Fruit fly (Drosophila melanogaster) whole organism, embryonic: ENCODE data around the gene Rilpl.

Source experiments
- Atf-2 ChIP-seq: fragments of 200-800 bp; sonication (Bioruptor generic); optimal IDR thresholded peaks from 2 replicates; lab custom pipeline; 2016; ENCODE audit warnings: missing biosample characterization, missing genetic modification characterization
- Atf6 ChIP-seq: fragments of 200-800 bp; sonication (Bioruptor generic); IDR thresholded peaks from 2 replicates; pipeline ENCODE4 v1.3.6; 2022; ENCODE audit warnings: missing biosample characterization, missing genetic modification characterization
- Awh ChIP-seq: fragments of 200-800 bp; sonication (Bioruptor generic); IDR thresholded peaks from 2 replicates; pipeline ENCODE4, ENCODE4 v1.3.6; 2022; ENCODE audit warnings: missing biosample characterization, missing genetic modification characterization
- BEAF-32 ChIP-seq: fragments of 200-800 bp; sonication (Bioruptor generic); optimal IDR thresholded peaks from 3 replicates; lab custom pipeline; 2017; ENCODE audit warnings: missing biosample characterization, missing genetic modification characterization, mild to moderate bottlenecking, moderate library complexity, missing genetic modification reagents
- BtbVII ChIP-seq: fragments of 200-800 bp; sonication (Bioruptor generic); optimal IDR thresholded peaks from 3 replicates; lab custom pipeline; 2017; ENCODE audit warnings: missing biosample characterization, mild to moderate bottlenecking, missing genetic modification characterization
- CG10147 ChIP-seq: fragments of 200-800 bp; sonication (Bioruptor generic); optimal IDR thresholded peaks from 2 replicates; lab custom pipeline; 2019; ENCODE audit warnings: missing biosample characterization, mild to moderate bottlenecking, missing genetic modification characterization, moderate library complexity
- CG12219 ChIP-seq: fragments of 200-800 bp; sonication (Bioruptor generic); optimal IDR thresholded peaks from 3 replicates; lab custom pipeline; 2018; ENCODE audit warnings: missing biosample characterization, mild to moderate bottlenecking, missing genetic modification characterization
- CG12769 ChIP-seq: fragments of 200-800 bp; sonication (Bioruptor generic); optimal IDR thresholded peaks from 2 replicates; lab custom pipeline; 2019; ENCODE audit warnings: missing biosample characterization, mild to moderate bottlenecking, missing genetic modification characterization, moderate library complexity
- CG13624 ChIP-seq: fragments of 200-800 bp; sonication (Bioruptor generic); optimal IDR thresholded peaks from 2 replicates; lab custom pipeline; 2016; ENCODE audit warnings: missing biosample characterization, missing genetic modification characterization
- CG13894 ChIP-seq: fragments of 200-800 bp; sonication (Bioruptor generic); optimal IDR thresholded peaks from 3 replicates; lab custom pipeline; 2018; ENCODE audit warnings: missing biosample characterization, mild to moderate bottlenecking, missing genetic modification characterization, moderate library complexity
- CG14710 ChIP-seq: fragments of 200-800 bp; sonication (Bioruptor generic); optimal IDR thresholded peaks from 3 replicates; lab custom pipeline; 2019; ENCODE audit warnings: missing biosample characterization, mild to moderate bottlenecking, missing genetic modification characterization, moderate library complexity
- CG15073 ChIP-seq: fragments of 200-800 bp; sonication (Bioruptor generic); optimal IDR thresholded peaks from 2 replicates; lab custom pipeline; 2016; ENCODE audit warnings: missing biosample characterization, missing genetic modification characterization
- CG1647 ChIP-seq: fragments of 200-800 bp; sonication (Bioruptor generic); optimal IDR thresholded peaks from 3 replicates; lab custom pipeline; 2016; ENCODE audit warnings: missing biosample characterization, missing genetic modification characterization
- CG17186 ChIP-seq: fragments of 200-800 bp; sonication (Bioruptor generic); optimal IDR thresholded peaks from 3 replicates; lab custom pipeline; 2017; ENCODE audit warnings: missing biosample characterization, missing genetic modification reagents, missing genetic modification characterization
- CG17361 ChIP-seq: fragments of 200-800 bp; sonication (Bioruptor generic); IDR thresholded peaks from 3 replicates; pipeline ENCODE4 v1.3.6; 2022; ENCODE audit warnings: missing biosample characterization, missing genetic modification characterization
- CG2116 ChIP-seq: fragments of 200-800 bp; sonication (Bioruptor generic); optimal IDR thresholded peaks from 3 replicates; lab custom pipeline; 2018; ENCODE audit warnings: missing biosample characterization, mild to moderate bottlenecking, missing genetic modification characterization
- CG2129 ChIP-seq: fragments of 200-800 bp; sonication (Bioruptor generic); IDR thresholded peaks from 2 replicates; pipeline ENCODE4 v1.3.6; 2022; ENCODE audit warnings: missing biosample characterization, missing genetic modification characterization; ENCODE audit not compliant: partially characterized antibody
- CG4360 ChIP-seq: fragments of 200-800 bp; sonication (Bioruptor generic); IDR thresholded peaks from 2 replicates; pipeline ENCODE4 v1.3.6; 2022; ENCODE audit warnings: missing biosample characterization, missing genetic modification characterization
- CG4617 ChIP-seq: fragments of 200-800 bp; sonication (Bioruptor generic); optimal IDR thresholded peaks from 3 replicates; lab custom pipeline; 2016; ENCODE audit warnings: missing biosample characterization, missing genetic modification characterization, borderline replicate concordance
- Dll ChIP-seq: fragments of 200-800 bp; sonication (Bioruptor generic); IDR thresholded peaks from 4 replicates; pipeline ENCODE4 v1.3.6; 2022; ENCODE audit warnings: missing biosample characterization, missing genetic modification characterization; ENCODE audit not compliant: partially characterized antibody
- E2f1 ChIP-seq: fragments of 200-800 bp; sonication (Bioruptor generic); IDR thresholded peaks from 2 replicates; pipeline ENCODE4 v1.3.6; 2022; ENCODE audit warnings: missing biosample characterization, missing genetic modification characterization
- E2f2 ChIP-seq: fragments of 200-800 bp; sonication (Bioruptor generic); IDR thresholded peaks from 2 replicates; pipeline ENCODE4 v1.3.6; 2022; ENCODE audit warnings: missing biosample characterization, missing genetic modification characterization
- Hmr ChIP-seq: fragments of 200-800 bp; sonication (Bioruptor generic); optimal IDR thresholded peaks from 3 replicates; lab custom pipeline; 2017; ENCODE audit warnings: mild to moderate bottlenecking, missing biosample characterization, missing genetic modification reagents, missing genetic modification characterization
- Myb ChIP-seq: fragments of 200-800 bp; sonication (Bioruptor generic); optimal IDR thresholded peaks from 2 replicates; lab custom pipeline; 2016; ENCODE audit warnings: missing biosample characterization, missing genetic modification characterization
- NfI ChIP-seq: fragments of 200-800 bp; sonication (Bioruptor generic); optimal IDR thresholded peaks from 3 replicates; lab custom pipeline; 2018; ENCODE audit warnings: missing biosample characterization, mild to moderate bottlenecking, missing genetic modification characterization, moderate library complexity
- Pdp1 ChIP-seq, 2 experiments: fragments of 200-800 bp; sonication (Bioruptor generic); optimal IDR thresholded peaks; 3 replicates each; lab custom pipeline; 2016; ENCODE audit warnings: missing biosample characterization in 2 of 2, missing genetic modification characterization in 2 of 2, mild to moderate bottlenecking in 1 of 2, moderate library complexity in 1 of 2
- Sin3A ChIP-seq: fragments of >200 bp; optimal IDR thresholded peaks from 2 replicates; lab custom pipeline; 2018
- Sox102F ChIP-seq: fragments of 200-800 bp; sonication (Bioruptor generic); optimal IDR thresholded peaks from 2 replicates; lab custom pipeline; 2018; ENCODE audit warnings: missing biosample characterization, mild to moderate bottlenecking, missing genetic modification characterization, moderate library complexity
- Sry-δ ChIP-seq: fragments of 200-800 bp; sonication (Bioruptor generic); optimal IDR thresholded peaks from 2 replicates; lab custom pipeline; 2016; ENCODE audit warnings: missing biosample characterization, missing genetic modification characterization
- aop ChIP-seq: fragments of 200-800 bp; sonication (Bioruptor generic); IDR thresholded peaks from 2 replicates; pipeline ENCODE4 v1.3.6; 2022; ENCODE audit warnings: missing biosample characterization, missing genetic modification characterization
- ash1 ChIP-seq: fragments of 200-800 bp; sonication (Bioruptor generic); optimal IDR thresholded peaks from 2 replicates; lab custom pipeline; 2018; ENCODE audit warnings: missing biosample characterization, mild to moderate bottlenecking, missing genetic modification characterization
- ato ChIP-seq: fragments of 200-800 bp; sonication (Bioruptor generic); IDR thresholded peaks from 2 replicates; pipeline ENCODE4 v1.3.6; 2022; ENCODE audit warnings: missing biosample characterization, missing genetic modification characterization; ENCODE audit not compliant: partially characterized antibody
- chinmo ChIP-seq: fragments of 200-800 bp; sonication (Bioruptor generic); IDR thresholded peaks from 4 replicates; pipeline ENCODE4 v1.3.6; 2022; ENCODE audit warnings: missing biosample characterization, missing genetic modification characterization; ENCODE audit not compliant: partially characterized antibody
- crp ChIP-seq, 2 experiments: fragments of 200-800 bp; sonication (Bioruptor generic); optimal IDR thresholded peaks; 2 replicates in 1 of 2; 3 replicates in 1 of 2; lab custom pipeline; 2017; ENCODE audit warnings: missing biosample characterization in 2 of 2, missing genetic modification characterization in 2 of 2, mild to moderate bottlenecking in 1 of 2, moderate library complexity in 1 of 2
- dati ChIP-seq: fragments of 200-800 bp; sonication (Bioruptor generic); IDR thresholded peaks from 2 replicates; pipeline ENCODE4 v1.3.6; 2022; ENCODE audit warnings: missing biosample characterization, missing genetic modification characterization
- gfzf ChIP-seq: fragments of 200-800 bp; sonication (Bioruptor generic); optimal IDR thresholded peaks from 2 replicates; lab custom pipeline; 2016; ENCODE audit warnings: missing biosample characterization, mild to moderate bottlenecking, missing genetic modification characterization, moderate library complexity
- inv ChIP-seq: fragments of 200-800 bp; sonication (Bioruptor generic); IDR thresholded peaks from 2 replicates; pipeline ENCODE4 v1.3.6; 2022; ENCODE audit warnings: missing biosample characterization, missing genetic modification characterization; ENCODE audit not compliant: partially characterized antibody
- knrl ChIP-seq: fragments of 200-800 bp; sonication (Bioruptor generic); IDR thresholded peaks from 3 replicates; pipeline ENCODE4 v1.3.6; 2022; ENCODE audit warnings: missing biosample characterization, missing genetic modification characterization; ENCODE audit not compliant: partially characterized antibody
- lmd ChIP-seq: fragments of 200-800 bp; sonication (Bioruptor generic); IDR thresholded peaks from 2 replicates; pipeline ENCODE4 v1.3.6; 2022; ENCODE audit warnings: missing biosample characterization, missing genetic modification characterization
- lov ChIP-seq, 2 experiments: fragments of 200-800 bp in 1 of 2; fragments of >200 bp in 1 of 2; sonication (Bioruptor generic) in 1 of 2; IDR thresholded peaks in 1 of 2; optimal IDR thresholded peaks in 1 of 2; 2 replicates in 1 of 2; 3 replicates in 1 of 2; pipeline versions ENCODE4 v1.3.6 to Lab custom; 2017 to 2022; ENCODE audit warnings: missing biosample characterization in 1 of 2, missing genetic modification characterization in 1 of 2
- luna ChIP-seq: fragments of 200-800 bp; sonication (Bioruptor generic); optimal IDR thresholded peaks from 2 replicates; lab custom pipeline; 2016; ENCODE audit warnings: missing biosample characterization, missing genetic modification characterization
- nerfin-2 ChIP-seq: fragments of 200-800 bp; sonication (Bioruptor generic); IDR thresholded peaks from 2 replicates; pipeline ENCODE4 v1.3.6; 2022; ENCODE audit warnings: missing biosample characterization, missing genetic modification characterization; ENCODE audit not compliant: partially characterized antibody
- pnt ChIP-seq: fragments of 200-800 bp; sonication (Bioruptor generic); optimal IDR thresholded peaks from 3 replicates; lab custom pipeline; 2016; ENCODE audit warnings: missing biosample characterization, missing genetic modification characterization
- slbo ChIP-seq: fragments of 200-800 bp; sonication (Bioruptor generic); IDR thresholded peaks from 2 replicates; pipeline ENCODE4 v1.3.6; 2022; ENCODE audit warnings: missing biosample characterization, missing genetic modification characterization
- stwl ChIP-seq: fragments of 200-800 bp; sonication (Bioruptor generic); optimal IDR thresholded peaks from 3 replicates; lab custom pipeline; 2018; ENCODE audit warnings: missing biosample characterization, mild to moderate bottlenecking, missing genetic modification characterization, moderate library complexity
- trem ChIP-seq: fragments of 200-800 bp; optimal IDR thresholded peaks from 3 replicates; lab custom pipeline; 2019; ENCODE audit warnings: missing biosample characterization, mild to moderate bottlenecking, missing genetic modification characterization, moderate library complexity
- trh ChIP-seq: fragments of 200-800 bp; sonication (Bioruptor generic); optimal IDR thresholded peaks from 2 replicates; lab custom pipeline; 2016; ENCODE audit warnings: missing biosample characterization, missing genetic modification characterization
- vnd ChIP-seq: fragments of 200-800 bp; sonication (Bioruptor generic); IDR thresholded peaks from 3 replicates; pipeline ENCODE4 v1.3.6; 2022; ENCODE audit warnings: missing biosample characterization, missing genetic modification characterization; ENCODE audit not compliant: partially characterized antibody

Rilpl gene

DNA sequence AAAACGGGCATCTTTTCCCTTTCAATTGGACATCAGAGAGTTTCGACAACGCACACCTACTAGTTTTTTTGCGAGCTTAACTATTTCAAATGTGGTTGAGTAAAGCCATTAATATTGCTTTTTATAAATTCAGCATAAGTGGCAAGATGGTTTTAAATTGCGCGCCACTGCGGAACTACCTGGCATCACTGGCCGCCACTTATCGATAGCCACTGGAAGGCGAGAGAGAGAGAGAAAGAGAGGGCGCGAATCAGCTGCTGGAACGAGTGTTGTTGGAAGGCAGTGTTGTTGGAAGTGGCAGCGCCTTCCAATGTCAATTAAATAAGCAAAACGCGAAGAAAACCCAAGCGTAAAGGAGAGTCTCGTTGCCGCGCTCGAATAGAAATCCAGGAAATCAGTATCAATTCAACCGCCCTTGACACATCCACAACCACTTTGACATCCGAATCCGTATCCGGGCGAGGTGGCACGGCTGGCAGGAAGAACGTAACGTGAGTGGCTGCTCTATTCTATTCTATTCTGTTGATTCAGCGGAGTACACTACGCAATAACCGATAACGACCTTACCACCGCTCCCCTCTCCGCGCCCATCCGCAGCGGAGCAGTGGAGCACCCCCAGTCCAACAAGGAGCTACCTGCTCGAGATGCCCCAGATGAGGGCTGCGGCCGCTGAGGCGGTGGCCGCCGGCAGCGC lies 17.4 kb upstream of the Rilpl start, which contains the start of gene AMPKalpha (continued):
- TF ChIP-seq Dll (GFP tag; lab: Robert Waterston, UW) (peak; percentile 38; the same call in 1 of the 4 replicates), CG13894 (tag; lab: Kevin White, UChicago) (no peak), Sin3A (lab: Kevin White, UChicago) (no peak), CG2129 (no peak), E2f1 (GFP tag; lab: Robert Waterston, UW) (no peak), slbo (GFP tag; lab: Robert Waterston, UW) (no peak), CG13624 (GFP tag; lab: Kevin White, UChicago) (no peak), BEAF-32 (GFP tag; lab: Kevin White, UChicago) (peak; percentile 58), Hmr (GFP tag; lab: Kevin White, UChicago) (no peak), ash1 (GFP tag; lab: Kevin White, UChicago) (no peak), CG15073 (no peak), CG12219 (GFP tag; lab: Kevin White, UChicago) (no peak), lmd (no peak), CG10147 (GFP tag; lab: Kevin White, UChicago) (no peak), dati (GFP tag; lab: Robert Waterston, UW) (no peak), CG4360 (GFP tag; lab: Robert Waterston, UW) (no peak; the same call in 1 of the 2 replicates), gfzf (GFP tag; lab: Kevin White, UChicago) (peak; percentile 16), trem (tag; lab: Kevin White, UChicago) (peak; percentile 64), Myb (peak; percentile 35), CG14710 (tag; lab: Kevin White, UChicago) (peak; percentile 25), Pdp1 (GFP tag; optimal IDR thresholded peaks at IDR 0.05; lab: Kevin White, UChicago) (peak in 1 of 2 experiments; percentile 38), luna (no peak), CG4617 (GFP tag; lab: Kevin White, UChicago) (peak; percentile 17), pnt (GFP tag; lab: Kevin White, UChicago) (no peak), lov (optimal IDR thresholded peaks at IDR 0.05; lab: Kevin White, UChicago) (no peak), lov (GFP tag; IDR thresholded peaks at IDR 0.05; lab: Robert Waterston, UW) (no peak), BtbVII (GFP tag; lab: Kevin White, UChicago) (no peak), inv (GFP tag; lab: Robert Waterston, UW) (no peak), CG17186 (GFP tag; lab: Kevin White, UChicago) (no peak), stwl (tag; lab: Kevin White, UChicago) (peak; percentile 29), Sox102F (GFP tag; lab: Kevin White, UChicago) (no peak), E2f2 (GFP tag; lab: Robert Waterston, UW) (peak; percentile 97), Sry-δ (GFP tag; lab: Kevin White, UChicago) (peak; percentile 52), aop (GFP tag; lab: Robert Waterston, UW) (no peak), Atf6 (GFP tag; lab: Robert Waterston, UW) (no peak), Atf-2 (GFP tag; lab: Kevin White, UChicago) (no peak), trh (GFP tag; lab: Kevin White, UChicago) (no peak), crp (GFP tag; optimal IDR thresholded peaks at IDR 0.05; lab: Kevin White, UChicago) (peak; percentile 41 to 87), vnd (GFP tag; lab: Robert Waterston, UW) (no peak), chinmo (GFP tag; lab: Robert Waterston, UW) (0 out of 4 replicates have a peak, but pooled peaks have one; percentile 26), ato (GFP tag; lab: Robert Waterston, UW) (no peak), Awh (GFP tag; lab: Robert Waterston, UW) (no peak), nerfin-2 (GFP tag; lab: Robert Waterston, UW) (no peak), CG1647 (GFP tag; lab: Kevin White, UChicago) (no peak), knrl (GFP tag; lab: Robert Waterston, UW) (no peak), CG12769 (tag; lab: Kevin White, UChicago) (no peak), CG2116 (GFP tag; lab: Kevin White, UChicago) (peak; percentile 28), NfI (GFP tag; lab: Kevin White, UChicago) (no peak), CG17361 (GFP tag; lab: Robert Waterston, UW) (no peak)
